Fruit fly (Drosophila melanogaster) Kc167 (cell line): Measurements from ENCODE around the gene mRpL14.

Experiments used
- Myc ChIP-seq: fragments of >200 bp; optimal IDR thresholded peaks from 2 replicates; lab custom pipeline; 2017; ENCODE audit warnings: missing external identifiers
- h ChIP-seq: fragments of >200 bp; optimal IDR thresholded peaks from 3 replicates; lab custom pipeline; 2018; ENCODE audit warnings: missing external identifiers
- insv ChIP-seq: fragments of >200 bp; optimal IDR thresholded peaks from 3 replicates; lab custom pipeline; 2018; ENCODE audit warnings: missing external identifiers
- psq ChIP-seq: fragments of >200 bp; optimal IDR thresholded peaks from 2 replicates; lab custom pipeline; 2017; ENCODE audit warnings: missing external identifiers
- ttk ChIP-seq: sonication (Bioruptor generic); optimal IDR thresholded peaks from 2 replicates; lab custom pipeline; 2017; ENCODE audit warnings: missing external identifiers

DNA sequence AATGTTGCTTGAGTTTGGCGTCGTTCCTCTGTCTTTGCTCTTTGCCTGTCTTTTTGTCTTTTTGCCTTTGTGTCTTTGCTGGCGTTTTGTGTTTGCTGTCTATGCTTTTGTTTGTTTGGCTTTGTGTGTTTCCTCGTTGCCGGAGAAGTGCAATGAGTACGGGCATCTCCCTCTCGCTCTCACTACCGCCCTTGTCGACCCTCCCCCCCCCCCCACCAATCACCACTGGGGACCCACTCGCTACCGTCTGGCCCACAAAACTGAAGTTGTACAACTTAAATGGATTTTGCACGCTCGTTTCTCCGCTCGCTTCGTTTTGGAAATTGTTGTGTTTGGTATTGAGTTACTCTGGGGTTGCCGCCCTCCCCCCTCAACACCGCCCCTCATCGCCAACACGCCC is 37.7 kb downstream of the mRpL14 start:
- TF ChIP-seq ttk (lab: Kevin White, UChicago) (no peak), h (lab: Kevin White, UChicago) (no peak), psq (lab: Kevin White, UChicago) (no peak), Myc (lab: Kevin White, UChicago) (no peak), insv (lab: Kevin White, UChicago) (no peak)
